Fruit fly (Drosophila melanogaster) whole organism, embryonic: ENCODE results near the gene Nle.

Experiments used
- Bteb2 ChIP-seq: fragments of 200-800 bp; sonication (Bioruptor generic); optimal IDR thresholded peaks from 2 replicates; lab custom pipeline; 2016; ENCODE audit warnings: missing biosample characterization, missing genetic modification characterization
- CG11247 ChIP-seq: fragments of 200-800 bp; sonication (Bioruptor generic); IDR thresholded peaks from 2 replicates; pipeline ENCODE4 v1.3.6; 2022; ENCODE audit warnings: missing biosample characterization, missing genetic modification characterization
- CG13775 ChIP-seq: fragments of 200-800 bp; sonication (Bioruptor generic); optimal IDR thresholded peaks from 3 replicates; lab custom pipeline; 2017; ENCODE audit warnings: missing biosample characterization, mild to moderate bottlenecking, missing genetic modification characterization
- CG14667 ChIP-seq: fragments of 200-800 bp; sonication (Bioruptor generic); IDR thresholded peaks from 2 replicates; pipeline ENCODE4 v1.3.6; 2022; ENCODE audit warnings: missing biosample characterization, missing genetic modification characterization
- CG1603 ChIP-seq: fragments of 200-800 bp; sonication (Bioruptor generic); optimal IDR thresholded peaks from 2 replicates; lab custom pipeline; 2019; ENCODE audit warnings: missing biosample characterization, mild to moderate bottlenecking, missing genetic modification characterization, moderate library complexity
- CG17359 ChIP-seq: fragments of 200-800 bp; sonication (Bioruptor generic); optimal IDR thresholded peaks from 3 replicates; lab custom pipeline; 2018; ENCODE audit warnings: missing biosample characterization, mild to moderate bottlenecking, missing genetic modification characterization, moderate library complexity
- CG18011 ChIP-seq: fragments of 200-800 bp; sonication (Bioruptor generic); optimal IDR thresholded peaks from 2 replicates; lab custom pipeline; 2017; ENCODE audit warnings: missing biosample characterization, missing genetic modification characterization, mild to moderate bottlenecking, moderate library complexity, missing genotype
- CG18262 ChIP-seq: fragments of 200-800 bp; optimal IDR thresholded peaks from 3 replicates; lab custom pipeline; 2019; ENCODE audit warnings: missing biosample characterization, mild to moderate bottlenecking, missing genetic modification characterization, moderate library complexity
- CG18764 ChIP-seq: fragments of 200-800 bp; sonication (Bioruptor generic); optimal IDR thresholded peaks from 3 replicates; lab custom pipeline; 2016; ENCODE audit warnings: missing biosample characterization, missing genetic modification characterization
- CG2202 ChIP-seq: fragments of 200-800 bp; sonication (Bioruptor generic); optimal IDR thresholded peaks from 2 replicates; lab custom pipeline; 2018; ENCODE audit warnings: missing biosample characterization, mild to moderate bottlenecking, missing genetic modification characterization
- CG32772 ChIP-seq: fragments of 200-800 bp; sonication (Bioruptor generic); IDR thresholded peaks from 2 replicates; pipeline ENCODE4 v1.3.6; 2022; ENCODE audit warnings: missing biosample characterization, missing genetic modification characterization
- CG33213 ChIP-seq: fragments of 200-800 bp; sonication (Bioruptor generic); optimal IDR thresholded peaks from 3 replicates; lab custom pipeline; 2016; ENCODE audit warnings: missing biosample characterization, missing genetic modification characterization
- CG33557 ChIP-seq: fragments of 200-800 bp; sonication (Bioruptor generic); optimal IDR thresholded peaks from 2 replicates; lab custom pipeline; 2019; ENCODE audit warnings: missing biosample characterization, mild to moderate bottlenecking, missing genetic modification characterization, moderate library complexity
- CG6791 ChIP-seq: fragments of 200-800 bp; sonication (Bioruptor generic); IDR thresholded peaks from 3 replicates; pipeline ENCODE4 v1.3.6; 2022; ENCODE audit warnings: missing biosample characterization, missing genetic modification characterization; ENCODE audit not compliant: partially characterized antibody
- CG7745 ChIP-seq: fragments of 200-800 bp; sonication (Bioruptor generic); optimal IDR thresholded peaks from 2 replicates; lab custom pipeline; 2018; ENCODE audit warnings: missing biosample characterization, mild to moderate bottlenecking, missing genetic modification characterization, moderate library complexity
- CG7928 ChIP-seq: fragments of 200-800 bp; sonication (Bioruptor generic); optimal IDR thresholded peaks from 2 replicates; lab custom pipeline; 2017; ENCODE audit warnings: missing biosample characterization, mild to moderate bottlenecking, missing genetic modification characterization
- CG8765 ChIP-seq: fragments of 200-800 bp; sonication (Bioruptor generic); IDR thresholded peaks from 2 replicates; pipeline ENCODE4 v1.3.6; 2022; ENCODE audit warnings: missing biosample characterization, missing genetic modification characterization
- CG9437 ChIP-seq: fragments of 200-800 bp; sonication (Bioruptor generic); optimal IDR thresholded peaks from 2 replicates; lab custom pipeline; 2018; ENCODE audit warnings: missing biosample characterization, mild to moderate bottlenecking, missing genetic modification characterization
- CG9932 ChIP-seq: fragments of 200-800 bp; sonication (Bioruptor generic); IDR thresholded peaks from 2 replicates; pipeline ENCODE4 v1.3.6; 2022; ENCODE audit warnings: missing biosample characterization, missing genetic modification characterization
- CoRest ChIP-seq: fragments of 200-800 bp; sonication (Bioruptor generic); optimal IDR thresholded peaks from 3 replicates; lab custom pipeline; 2018; ENCODE audit warnings: missing biosample characterization, mild to moderate bottlenecking, missing genetic modification characterization, moderate library complexity
- Dad ChIP-seq: fragments of 200-800 bp; sonication (Bioruptor generic); optimal IDR thresholded peaks from 3 replicates; lab custom pipeline; 2016; ENCODE audit warnings: missing biosample characterization, missing genetic modification characterization
- Dip3 ChIP-seq: fragments of 200-800 bp; sonication (Bioruptor generic); optimal IDR thresholded peaks from 3 replicates; lab custom pipeline; 2016; ENCODE audit warnings: missing biosample characterization, missing genetic modification characterization
- Doc2 ChIP-seq: fragments of 200-800 bp; sonication (Bioruptor generic); IDR thresholded peaks from 2 replicates; pipeline ENCODE4 v1.3.6; 2022; ENCODE audit warnings: missing biosample characterization, missing genetic modification characterization
- E2f2 ChIP-seq: fragments of 200-800 bp; sonication (Bioruptor generic); IDR thresholded peaks from 2 replicates; pipeline ENCODE4 v1.3.6; 2022; ENCODE audit warnings: missing biosample characterization, missing genetic modification characterization
- Hmr ChIP-seq: fragments of 200-800 bp; sonication (Bioruptor generic); optimal IDR thresholded peaks from 3 replicates; lab custom pipeline; 2017; ENCODE audit warnings: mild to moderate bottlenecking, missing biosample characterization, missing genetic modification reagents, missing genetic modification characterization
- Max ChIP-seq: fragments of 200-800 bp; sonication (Bioruptor generic); optimal IDR thresholded peaks from 2 replicates; lab custom pipeline; 2016; ENCODE audit warnings: missing biosample characterization, mild to moderate bottlenecking, missing genetic modification characterization
- Mes4 ChIP-seq: fragments of 200-800 bp; sonication (Bioruptor generic); optimal IDR thresholded peaks from 2 replicates; lab custom pipeline; 2016; ENCODE audit warnings: missing biosample characterization, missing genetic modification characterization
- NC2α ChIP-seq: fragments of 200-800 bp; sonication (Bioruptor generic); optimal IDR thresholded peaks from 2 replicates; lab custom pipeline; 2016; ENCODE audit warnings: missing biosample characterization, missing genetic modification characterization
- NK7.1 ChIP-seq: fragments of 200-800 bp; sonication (Bioruptor generic); optimal IDR thresholded peaks from 3 replicates; lab custom pipeline; 2016; ENCODE audit warnings: missing biosample characterization, missing genetic modification characterization
- Oaz ChIP-seq: fragments of 200-800 bp; sonication (Bioruptor generic); IDR thresholded peaks from 2 replicates; pipeline ENCODE4 v1.3.6; 2022; ENCODE audit warnings: missing biosample characterization, missing genetic modification characterization
- Opbp ChIP-seq: fragments of 200-800 bp; sonication (Bioruptor generic); IDR thresholded peaks from 3 replicates; pipeline ENCODE4 v1.3.6; 2022; ENCODE audit warnings: missing biosample characterization, missing genetic modification characterization; ENCODE audit not compliant: partially characterized antibody
- Rx ChIP-seq: fragments of 200-800 bp; sonication (Bioruptor generic); IDR thresholded peaks from 2 replicates; pipeline ENCODE4 v1.3.6; 2022; ENCODE audit warnings: missing biosample characterization, missing genetic modification characterization
- Scr ChIP-seq: fragments of 200-800 bp; sonication (Bioruptor generic); IDR thresholded peaks from 2 replicates; pipeline ENCODE4 v1.3.6; 2022; ENCODE audit warnings: missing biosample characterization, missing genetic modification characterization; ENCODE audit not compliant: partially characterized antibody
- Spps ChIP-seq: fragments of 200-800 bp; sonication (Bioruptor generic); optimal IDR thresholded peaks from 2 replicates; lab custom pipeline; 2018; ENCODE audit warnings: missing biosample characterization, mild to moderate bottlenecking, missing genetic modification characterization
- amos ChIP-seq: fragments of 200-800 bp; sonication (Bioruptor generic); IDR thresholded peaks from 2 replicates; pipeline ENCODE4 v1.3.6; 2022; ENCODE audit warnings: missing biosample characterization, missing genetic modification characterization; ENCODE audit not compliant: partially characterized antibody
- bbx ChIP-seq: fragments of 200-800 bp; sonication (Bioruptor generic); IDR thresholded peaks from 2 replicates; pipeline ENCODE4 v1.3.6; 2022; ENCODE audit warnings: missing biosample characterization, missing genetic modification characterization; ENCODE audit not compliant: partially characterized antibody
- fu2 ChIP-seq: fragments of 200-800 bp; sonication (Bioruptor generic); optimal IDR thresholded peaks from 2 replicates; lab custom pipeline; 2016; ENCODE audit warnings: missing biosample characterization, missing genetic modification characterization
- grau ChIP-seq: fragments of 200-800 bp; optimal IDR thresholded peaks from 3 replicates; lab custom pipeline; 2019; ENCODE audit warnings: missing biosample characterization, mild to moderate bottlenecking, missing genetic modification characterization, moderate library complexity
- kah ChIP-seq: fragments of 200-800 bp; sonication (Bioruptor generic); optimal IDR thresholded peaks from 2 replicates; lab custom pipeline; 2018; ENCODE audit warnings: missing biosample characterization, mild to moderate bottlenecking, missing genetic modification characterization
- lmd ChIP-seq: fragments of 200-800 bp; sonication (Bioruptor generic); IDR thresholded peaks from 2 replicates; pipeline ENCODE4 v1.3.6; 2022; ENCODE audit warnings: missing biosample characterization, missing genetic modification characterization
- onecut ChIP-seq: fragments of 200-800 bp; sonication (Bioruptor generic); IDR thresholded peaks from 2 replicates; pipeline ENCODE4 v1.3.6; 2022; ENCODE audit warnings: missing biosample characterization, missing genetic modification characterization
- otp ChIP-seq: fragments of 200-800 bp; sonication (Bioruptor generic); IDR thresholded peaks from 3 replicates; pipeline ENCODE4, ENCODE4 v1.3.6; 2022; ENCODE audit warnings: missing biosample characterization, missing genetic modification characterization
- peb ChIP-seq: fragments of 200-800 bp; sonication (Bioruptor generic); IDR thresholded peaks from 2 replicates; pipeline ENCODE4 v1.3.6; 2022; ENCODE audit warnings: missing biosample characterization, missing genetic modification characterization
- prd ChIP-seq, 3 experiments: fragments of >200 bp in 2 of 3; fragments of 200-800 bp in 1 of 3; sonication (Bioruptor generic) in 1 of 3; optimal IDR thresholded peaks in 2 of 3; IDR thresholded peaks in 1 of 3; 2 replicates in 2 of 3; 3 replicates in 1 of 3; pipeline versions ENCODE4 v1.3.6 to Lab custom; 2017 to 2022; ENCODE audit warnings: missing biosample characterization in 1 of 3, missing genetic modification characterization in 1 of 3
- pzg ChIP-seq: fragments of 200-800 bp; sonication (Bioruptor generic); optimal IDR thresholded peaks from 3 replicates; lab custom pipeline; 2018; ENCODE audit warnings: missing biosample characterization, mild to moderate bottlenecking, missing genetic modification characterization, moderate library complexity
- row ChIP-seq: fragments of 200-800 bp; sonication (Bioruptor generic); IDR thresholded peaks from 3 replicates; pipeline ENCODE4 v1.3.6; 2022; ENCODE audit warnings: missing biosample characterization, missing genetic modification characterization
- sd ChIP-seq: fragments of 200-800 bp; sonication (Bioruptor generic); optimal IDR thresholded peaks from 3 replicates; lab custom pipeline; 2018; ENCODE audit warnings: missing biosample characterization, mild to moderate bottlenecking, missing genetic modification characterization, moderate library complexity
- tin ChIP-seq: fragments of 200-800 bp; sonication (Bioruptor generic); optimal IDR thresholded peaks from 3 replicates; lab custom pipeline; 2016; ENCODE audit warnings: missing biosample characterization, missing genetic modification characterization
- trem ChIP-seq: fragments of 200-800 bp; optimal IDR thresholded peaks from 3 replicates; lab custom pipeline; 2019; ENCODE audit warnings: missing biosample characterization, mild to moderate bottlenecking, missing genetic modification characterization, moderate library complexity
- wor ChIP-seq: fragments of 200-800 bp; sonication (Bioruptor generic); IDR thresholded peaks from 2 replicates; pipeline ENCODE4 v1.3.6; 2022; ENCODE audit warnings: missing biosample characterization, missing genetic modification characterization

Nle gene

DNA sequence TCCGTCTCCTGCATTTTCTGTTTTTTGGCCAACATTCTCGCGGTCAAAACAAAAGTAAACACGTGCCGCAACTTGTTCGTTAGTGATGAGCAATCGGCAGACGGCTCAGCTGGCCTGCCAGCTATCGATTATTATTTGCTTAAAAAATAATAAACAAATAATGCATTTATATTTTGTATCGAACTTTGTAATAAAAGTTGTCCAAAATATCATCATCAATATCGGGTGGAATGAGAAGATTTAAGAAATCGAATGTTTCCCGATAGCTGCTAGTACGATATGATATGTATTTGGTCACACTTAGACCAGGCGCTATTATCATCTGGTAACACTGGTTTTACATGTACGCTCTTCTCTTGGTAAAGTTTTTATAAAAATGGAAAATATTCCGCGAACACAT, at the start of gene Nle, which contains the start of gene Sf3b1 (continued):
- TF ChIP-seq tin (GFP tag; lab: Kevin White, UChicago) = peak; percentile 41
- TF ChIP-seq E2f2 = peak; percentile 57
- TF ChIP-seq CG33213 (GFP tag; lab: Kevin White, UChicago) = peak; percentile 40
- peak; percentile 6; the same call in 1 of the 2 replicates for TF ChIP-seq lmd (GFP tag; lab: Robert Waterston, UW)
- no peak for TF ChIP-seq CG9437
- TF ChIP-seq fu2 (GFP tag; lab: Kevin White, UChicago) = peak; percentile 19
- peak; percentile 23; the same call in 1 of the 2 replicates for TF ChIP-seq CG32772 (GFP tag; lab: Robert Waterston, UW)
- TF ChIP-seq CG6791 (GFP tag; lab: Robert Waterston, UW) = peak; percentile 85
- peak; percentile 39 for TF ChIP-seq CG17359
- peak; percentile 48 for TF ChIP-seq Mes4
- peak; percentile 88 for TF ChIP-seq Opbp
- TF ChIP-seq Oaz (GFP tag; lab: Robert Waterston, UW) = no peak
- peak; percentile 53 for TF ChIP-seq CG18011 (GFP tag; lab: Kevin White, UChicago)
- TF ChIP-seq CG2202 (tag; lab: Kevin White, UChicago) = peak; percentile 8
- peak; percentile 87 for TF ChIP-seq kah (GFP tag; lab: Kevin White, UChicago)
- peak; percentile 53 for TF ChIP-seq CG33557 (GFP tag; lab: Kevin White, UChicago)
- TF ChIP-seq CG13775 (GFP tag; lab: Kevin White, UChicago) = peak; percentile 62
- no peak for TF ChIP-seq prd (optimal IDR thresholded peaks at IDR 0.05; lab: Kevin White, UChicago)
- peak; percentile 56; the same call in 1 of the 3 replicates for TF ChIP-seq prd (GFP tag; IDR thresholded peaks at IDR 0.05; lab: Robert Waterston, UW)
- peak; percentile 89 for TF ChIP-seq Max (GFP tag; lab: Kevin White, UChicago)
- TF ChIP-seq Scr (GFP tag; lab: Robert Waterston, UW) = peak; percentile 96
- peak; percentile 40 for TF ChIP-seq CG18262 (tag; lab: Kevin White, UChicago)
- TF ChIP-seq trem (tag; lab: Kevin White, UChicago) = peak; percentile 91
- no peak for TF ChIP-seq CG8765 (GFP tag; lab: Robert Waterston, UW)
- no peak for TF ChIP-seq NC2α (GFP tag; lab: Kevin White, UChicago)
- no peak for TF ChIP-seq wor (GFP tag; lab: Robert Waterston, UW)
- TF ChIP-seq Spps = peak; percentile 31
- no peak for TF ChIP-seq CG14667 (GFP tag; lab: Robert Waterston, UW)
- TF ChIP-seq row (GFP tag; lab: Robert Waterston, UW) = peak; percentile 88
- peak; percentile 4 for TF ChIP-seq CG7928 (GFP tag; lab: Kevin White, UChicago)
- no peak for TF ChIP-seq otp (GFP tag; lab: Robert Waterston, UW)
- TF ChIP-seq Bteb2 (GFP tag; lab: Kevin White, UChicago) = peak; percentile 0
- no peak for TF ChIP-seq CG18764
- TF ChIP-seq CG11247 (GFP tag; lab: Robert Waterston, UW) = no peak
- no peak for TF ChIP-seq Hmr (GFP tag; lab: Kevin White, UChicago)
- TF ChIP-seq Dip3 (GFP tag; lab: Kevin White, UChicago) = peak; percentile 38
- peak; percentile 80 for TF ChIP-seq CG1603
- TF ChIP-seq amos (GFP tag; lab: Robert Waterston, UW) = peak; percentile 91
- no peak for TF ChIP-seq sd (tag; lab: Kevin White, UChicago)
- TF ChIP-seq Dad (GFP tag; lab: Kevin White, UChicago) = peak; percentile 10
- no peak for TF ChIP-seq NK7.1 (GFP tag; lab: Kevin White, UChicago)
- TF ChIP-seq CoRest (tag; lab: Kevin White, UChicago) = peak; percentile 60
- TF ChIP-seq Doc2 (GFP tag; lab: Robert Waterston, UW) = no peak
- peak; percentile 80 for TF ChIP-seq CG9932 (GFP tag; lab: Robert Waterston, UW)
- TF ChIP-seq grau (tag; lab: Kevin White, UChicago) = peak; percentile 44
- no peak for TF ChIP-seq CG7745 (tag; lab: Kevin White, UChicago)
- TF ChIP-seq peb = 0 out of 2 replicates have a peak, but pooled peaks have one; percentile 8
- 0 out of 2 replicates have a peak, but pooled peaks have one; percentile 16 for TF ChIP-seq onecut (GFP tag; lab: Robert Waterston, UW)
- TF ChIP-seq bbx (GFP tag; lab: Robert Waterston, UW) = peak; percentile 84
- TF ChIP-seq pzg = peak; percentile 92
- no peak for TF ChIP-seq Rx (GFP tag; lab: Robert Waterston, UW)
